Fruit fly (Drosophila melanogaster): Measurements from ENCODE around the gene CG34012.

CG34012 gene

DNA sequence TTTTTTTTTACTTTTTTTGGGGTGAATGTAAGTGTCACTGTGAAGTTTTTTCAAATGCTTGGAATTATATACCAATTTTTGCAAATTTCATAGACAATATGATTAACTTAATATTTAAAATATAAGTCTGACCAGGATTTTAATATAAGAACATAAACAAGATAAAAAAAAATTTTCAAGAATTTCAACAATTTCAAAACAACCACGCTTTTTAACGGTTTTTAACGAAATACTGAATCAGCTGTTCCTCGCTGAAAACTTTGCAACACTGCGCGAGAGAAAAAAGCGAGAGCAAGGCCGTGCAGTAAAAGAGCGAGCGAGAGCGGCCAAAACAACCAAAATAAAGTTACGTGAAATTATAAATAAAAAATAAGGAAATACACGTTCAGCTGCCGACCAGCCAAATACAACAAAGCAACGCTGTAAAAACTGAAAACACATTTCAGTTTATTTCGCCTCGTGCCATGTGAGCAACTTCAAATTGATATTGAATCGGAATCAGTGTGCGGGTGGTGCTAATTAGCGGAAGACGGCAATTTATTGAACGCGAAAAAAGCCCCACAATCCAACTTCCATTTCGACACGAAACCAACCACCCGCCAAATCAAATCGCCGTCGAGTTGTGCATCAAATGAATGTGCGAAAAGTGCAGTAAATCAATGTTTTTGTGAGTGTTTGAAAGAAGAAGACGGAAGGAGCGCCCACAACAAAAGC, 13.0 kb downstream of the CG34012 start, which contains the start of the genes CG46439, Iyd and CG33947 (continued):
- TF ChIP-seq CG2120 (GFP tag; optimal IDR thresholded peaks at IDR 0.05) (peak; percentile 26), Vsx1 (GFP tag; optimal IDR thresholded peaks at IDR 0.05) (peak; percentile 85), fu2 (GFP tag; optimal IDR thresholded peaks at IDR 0.05) (no peak), CG30020 (tag; optimal IDR thresholded peaks at IDR 0.05) (no peak), HLH54F (GFP tag; optimal IDR thresholded peaks at IDR 0.05) (peak; percentile 0), trem (tag; optimal IDR thresholded peaks at IDR 0.05) (peak; percentile 18), E2f2 (GFP tag; IDR thresholded peaks at IDR 0.05) (peak; percentile 45), CG11504 (tag; optimal IDR thresholded peaks at IDR 0.05) (peak; percentile 18), Aef1 (GFP tag; IDR thresholded peaks at IDR 0.05) (no peak), Hr3 (GFP tag; optimal IDR thresholded peaks at IDR 0.05) (no peak), fd102C (GFP tag; optimal IDR thresholded peaks at IDR 0.05) (no peak), MESR4 (GFP tag; optimal IDR thresholded peaks at IDR 0.05) (peak; percentile 37), rib (GFP tag; IDR thresholded peaks at IDR 0.05) (0 out of 2 replicates have a peak, but pooled peaks have one; percentile 26), Hr78 (GFP tag; optimal IDR thresholded peaks at IDR 0.05) (no peak), CG1647 (GFP tag; optimal IDR thresholded peaks at IDR 0.05) (no peak), C15 (GFP tag; IDR thresholded peaks at IDR 0.05) (0 out of 3 replicates have a peak, but pooled peaks have one; percentile 19), so (GFP tag; IDR thresholded peaks at IDR 0.05) (peak; percentile 40; the same call in 1 of the 3 replicates), lbe (GFP tag; optimal IDR thresholded peaks at IDR 0.05) (peak; percentile 73), chinmo (GFP tag; IDR thresholded peaks at IDR 0.05; ENCODE audit: partially characterized antibody) (0 out of 4 replicates have a peak, but pooled peaks have one; percentile 76), CG15479 (GFP tag; optimal IDR thresholded peaks at IDR 0.05) (no peak), CG13123 (GFP tag; optimal IDR thresholded peaks at IDR 0.05) (no peak), CG10543 (GFP tag; optimal IDR thresholded peaks at IDR 0.05) (peak; percentile 25), Dip2 (GFP tag; IDR thresholded peaks at IDR 0.05) (no peak), HmgZ (tag; optimal IDR thresholded peaks at IDR 0.05) (peak; percentile 13), CG14441 (GFP tag; IDR thresholded peaks at IDR 0.05) (peak; percentile 29; the same call in 1 of the 2 replicates), Trl (optimal IDR thresholded peaks at IDR 0.05) (peak; percentile 89 to 92), Trl (GFP tag; optimal IDR thresholded peaks at IDR 0.05) (peak; percentile 60), CG7271 (tag; optimal IDR thresholded peaks at IDR 0.05) (no peak), Nf-YC (tag; optimal IDR thresholded peaks at IDR 0.05) (peak; percentile 13), CG17361 (GFP tag; IDR thresholded peaks at IDR 0.05) (0 out of 3 replicates have a peak, but pooled peaks have one; percentile 17), Oaz (GFP tag; IDR thresholded peaks at IDR 0.05) (no peak), corto (GFP tag; optimal IDR thresholded peaks at IDR 0.05) (peak; percentile 16), Elba2 (GFP tag; optimal IDR thresholded peaks at IDR 0.05) (peak; percentile 24), PHDP (tag; optimal IDR thresholded peaks at IDR 0.05) (peak; percentile 12), abd-A (tag; optimal IDR thresholded peaks at IDR 0.05) (peak; percentile 38), inv (GFP tag; IDR thresholded peaks at IDR 0.05; ENCODE audit: partially characterized antibody) (no peak), Deaf1 (tag; optimal IDR thresholded peaks at IDR 0.05) (peak; percentile 46), lab (GFP tag; optimal IDR thresholded peaks at IDR 0.05) (peak; percentile 35), CG7556 (GFP tag; optimal IDR thresholded peaks at IDR 0.05) (peak; percentile 24), CG32532 (GFP tag; IDR thresholded peaks at IDR 0.05) (peak; percentile 42; the same call in 1 of the 2 replicates), kni (GFP tag; optimal IDR thresholded peaks at IDR 0.05) (peak; percentile 39), Hand (GFP tag; optimal IDR thresholded peaks at IDR 0.05) (peak; percentile 58), Drgx (GFP tag; IDR thresholded peaks at IDR 0.05) (peak; percentile 71), Scr (GFP tag; IDR thresholded peaks at IDR 0.05; ENCODE audit: partially characterized antibody) (peak; percentile 22; the same call in 1 of the 2 replicates), NC2β (GFP tag; optimal IDR thresholded peaks at IDR 0.05) (peak; percentile 26), CG4360 (GFP tag; IDR thresholded peaks at IDR 0.05) (peak; percentile 38; the same call in 1 of the 2 replicates), Dp (GFP tag; optimal IDR thresholded peaks at IDR 0.05) (peak; percentile 67), yki (optimal IDR thresholded peaks at IDR 0.05) (peak; percentile 52), NfI (GFP tag; optimal IDR thresholded peaks at IDR 0.05) (peak; percentile 26)
